Worm (Caenorhabditis elegans) whole organism, early embryonic: ENCODE data around the gene F54D10.9.

Source experiments
- B0310.2 ChIP-seq: sonication (generic microtip); optimal IDR thresholded peaks from 2 replicates; lab custom pipeline; 2016; ENCODE audit warnings: mild to moderate bottlenecking, missing genetic modification characterization, missing compliant biosample characterization
- aly-1 ChIP-seq: sonication (generic microtip); optimal IDR thresholded peaks from 2 replicates; lab custom pipeline; 2016; ENCODE audit warnings: missing genetic modification characterization, missing compliant biosample characterization
- flt-1 ChIP-seq: fragments of 200-800 bp; sonication (Bioruptor generic); IDR thresholded peaks from 2 replicates; pipeline ENCODE4 v1.3.6; 2022; ENCODE audit warnings: missing genetic modification characterization, missing compliant biosample characterization
- hmbx-1 ChIP-seq: sonication (generic microtip); optimal IDR thresholded peaks from 2 replicates; lab custom pipeline; 2016; ENCODE audit warnings: mild to moderate bottlenecking, missing genetic modification characterization, missing compliant biosample characterization

- no peak for TF ChIP-seq B0310.2
- no peak for TF ChIP-seq hmbx-1 (tag; lab: Kevin White, UChicago)
- no peak for TF ChIP-seq aly-1 (tag; lab: Kevin White, UChicago)
- TF ChIP-seq flt-1 (GFP tag; lab: Robert Waterston, UW) = no peak
These were observed 7.3 kb upstream of the F54D10.9 start, which contains the start of gene C17A2.4 for ce11 chrII:3839562-3839961.
